Worm (Caenorhabditis elegans) whole organism, L1 larva: ENCODE data around the gene F09F9.3.

Experiments
- F16B12.6 ChIP-seq: fragments of 150-350 bp; optimal IDR thresholded peaks from 2 replicates; lab custom pipeline; 2014; ENCODE audit warnings: missing biosample characterization, missing genetic modification characterization
- ama-1 ChIP-seq: fragments of 150-350 bp; optimal IDR thresholded peaks from 2 replicates; lab custom pipeline; 2014
- blmp-1 ChIP-seq: fragments of 150-350 bp; optimal IDR thresholded peaks from 2 replicates; lab custom pipeline; 2014; ENCODE audit warnings: missing biosample characterization, missing genetic modification characterization
- ceh-63 ChIP-seq: fragments of 200-800 bp; sonication (Bioruptor generic); optimal IDR thresholded peaks from 2 replicates; lab custom pipeline; 2018; ENCODE audit warnings: mild to moderate bottlenecking, missing genetic modification characterization, missing compliant biosample characterization
- ceh-88 ChIP-seq: fragments of 200-800 bp; sonication (Bioruptor generic); IDR thresholded peaks from 2 replicates; pipeline ENCODE4 v1.3.6; 2022; ENCODE audit warnings: missing genetic modification characterization, missing compliant biosample characterization
- efl-1 ChIP-seq, 4 experiments: fragments of 150-350 bp; optimal IDR thresholded peaks in 3 of 4; peaks in 1 of 4; 1 replicate in 1 of 4; 2 replicates in 3 of 4; lab custom pipeline; 2014; ENCODE audit warnings: missing biosample characterization in 2 of 4, missing genetic modification characterization in 2 of 4, missing genetic modification reagents in 2 of 4
- fkh-8 ChIP-seq: sonication (generic microtip); optimal IDR thresholded peaks from 2 replicates; lab custom pipeline; 2016; ENCODE audit warnings: mild to moderate bottlenecking, missing genetic modification characterization, missing compliant biosample characterization
- hlh-17 ChIP-seq: fragments of 200-800 bp; sonication (Bioruptor generic); optimal IDR thresholded peaks from 2 replicates; lab custom pipeline; 2018; ENCODE audit warnings: missing genetic modification characterization, mild to moderate bottlenecking, missing compliant biosample characterization, moderate library complexity, borderline replicate concordance
- isw-1 ChIP-seq: fragments of 200-800 bp; sonication (Bioruptor generic); IDR thresholded peaks from 2 replicates; pipeline ENCODE4 v1.3.6; 2022; ENCODE audit warnings: missing genetic modification characterization, missing compliant biosample characterization
- lsy-2 ChIP-seq, 2 experiments: fragments of 150-350 bp; optimal IDR thresholded peaks; 2 replicates each; lab custom pipeline; 2014; ENCODE audit warnings: missing biosample characterization in 2 of 2, missing genetic modification characterization in 2 of 2
- mdl-1 ChIP-seq, 2 experiments: fragments of 150-350 bp; optimal IDR thresholded peaks; 2 replicates each; lab custom pipeline; 2014 to 2017; ENCODE audit warnings: missing biosample characterization in 2 of 2, missing genetic modification characterization in 2 of 2, inconsistent platforms in 1 of 2
- mef-2 ChIP-seq: fragments of 150-350 bp; optimal IDR thresholded peaks from 2 replicates; lab custom pipeline; 2014; ENCODE audit warnings: missing biosample characterization, missing genetic modification characterization
- nhr-11 ChIP-seq: fragments of 150-350 bp; optimal IDR thresholded peaks from 2 replicates; lab custom pipeline; 2014; ENCODE audit warnings: missing biosample characterization, missing genetic modification characterization
- nhr-20 ChIP-seq: sonication (generic microtip); optimal IDR thresholded peaks from 2 replicates; lab custom pipeline; 2016; ENCODE audit warnings: mild to moderate bottlenecking, missing genetic modification characterization, missing compliant biosample characterization
- nhr-237 ChIP-seq: fragments of 150-350 bp; optimal IDR thresholded peaks from 2 replicates; lab custom pipeline; 2014; ENCODE audit warnings: missing biosample characterization, missing genetic modification characterization
- nhr-28 ChIP-seq: fragments of 150-350 bp; optimal IDR thresholded peaks from 2 replicates; lab custom pipeline; 2014; ENCODE audit warnings: missing biosample characterization, missing genetic modification characterization
- nhr-71 ChIP-seq: sonication (generic microtip); optimal IDR thresholded peaks from 2 replicates; lab custom pipeline; 2016; ENCODE audit warnings: mild to moderate bottlenecking, missing genetic modification characterization, moderate library complexity, missing compliant biosample characterization
- nhr-77 ChIP-seq: fragments of 150-350 bp; optimal IDR thresholded peaks from 2 replicates; lab custom pipeline; 2014; ENCODE audit warnings: missing biosample characterization, missing genetic modification characterization
- nhr-90 ChIP-seq: sonication (generic microtip); optimal IDR thresholded peaks from 2 replicates; lab custom pipeline; 2016; ENCODE audit warnings: mild to moderate bottlenecking, missing genetic modification characterization, missing compliant biosample characterization; ENCODE audit not compliant: poor library complexity

Gene F09F9.3

DNA sequence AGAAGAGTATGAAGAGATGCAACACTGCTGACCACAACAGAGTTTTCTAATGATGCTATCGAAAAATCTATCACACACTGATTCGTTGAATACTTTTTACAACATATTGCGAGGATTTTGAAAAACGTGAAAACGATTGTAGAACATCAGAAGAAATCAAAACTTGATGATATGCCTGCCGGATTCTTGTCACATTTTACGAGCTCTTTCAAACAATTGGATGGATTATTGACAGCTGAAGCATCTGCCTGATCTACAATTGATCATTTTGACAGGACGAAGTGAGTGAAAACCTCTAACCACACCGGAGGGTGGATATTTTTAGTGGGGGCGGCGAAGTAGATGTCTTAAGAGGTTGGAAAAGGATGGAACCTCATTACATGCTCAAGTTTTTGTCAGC lies 48.3 kb downstream of the F09F9.3 start:
- TF ChIP-seq mdl-1 (tag; optimal IDR thresholded peaks at IDR 0.05; lab: Kevin White, UChicago): no peak
- no peak for TF ChIP-seq ceh-63
- no peak for TF ChIP-seq ceh-88
- TF ChIP-seq nhr-28 (tag; lab: Kevin White, UChicago): no peak
- TF ChIP-seq isw-1: no peak
- no peak for TF ChIP-seq efl-1 (optimal IDR thresholded peaks at IDR 0.05; lab: Kevin White, UChicago)
- TF ChIP-seq efl-1 (GFP tag; optimal IDR thresholded peaks at IDR 0.05 in 1 of 2; lab: Kevin White, UChicago): no peak
- no peak for TF ChIP-seq nhr-77 (tag; lab: Kevin White, UChicago)
- no peak for TF ChIP-seq hlh-17
- TF ChIP-seq nhr-237 (tag; lab: Kevin White, UChicago): no peak
- TF ChIP-seq nhr-11: no peak
- TF ChIP-seq lsy-2 (tag; optimal IDR thresholded peaks at IDR 0.05; lab: Kevin White, UChicago): no peak
- TF ChIP-seq F16B12.6 (tag; lab: Kevin White, UChicago): no peak
- TF ChIP-seq mef-2 (tag; lab: Kevin White, UChicago): no peak
- no peak for TF ChIP-seq nhr-90 (tag; lab: Kevin White, UChicago)
- TF ChIP-seq fkh-8 (tag; lab: Kevin White, UChicago): no peak
- no peak for TF ChIP-seq ama-1 (lab: Kevin White, UChicago)
- TF ChIP-seq nhr-71 (tag; lab: Kevin White, UChicago): no peak
- no peak for TF ChIP-seq blmp-1 (tag; lab: Kevin White, UChicago)
- no peak for TF ChIP-seq nhr-20 (tag; lab: Kevin White, UChicago)
